Fruit fly (Drosophila melanogaster) whole organism: ENCODE results near the gene CG1233.

Experiments used
- CG8478 ChIP-seq: fragments of >200 bp; optimal IDR thresholded peaks from 2 replicates; lab custom pipeline; 2018; ENCODE audit warnings: inconsistent platforms
- EcR ChIP-seq, 2 experiments: fragments of >200 bp; optimal IDR thresholded peaks; 2 replicates each; lab custom pipeline; 2017; ENCODE audit warnings: missing biosample characterization in 2 of 2, missing genetic modification characterization in 2 of 2, missing genetic modification reagents in 2 of 2
- pan ChIP-seq: fragments of >200 bp; optimal IDR thresholded peaks from 2 replicates; lab custom pipeline; 2017
- psq ChIP-seq: fragments of >200 bp; optimal IDR thresholded peaks from 2 replicates; lab custom pipeline; 2017
- usp ChIP-seq: fragments of >200 bp; optimal IDR thresholded peaks from 2 replicates; lab custom pipeline; 2017; ENCODE audit warnings: missing biosample characterization, missing genetic modification characterization, mixed read lengths

DNA sequence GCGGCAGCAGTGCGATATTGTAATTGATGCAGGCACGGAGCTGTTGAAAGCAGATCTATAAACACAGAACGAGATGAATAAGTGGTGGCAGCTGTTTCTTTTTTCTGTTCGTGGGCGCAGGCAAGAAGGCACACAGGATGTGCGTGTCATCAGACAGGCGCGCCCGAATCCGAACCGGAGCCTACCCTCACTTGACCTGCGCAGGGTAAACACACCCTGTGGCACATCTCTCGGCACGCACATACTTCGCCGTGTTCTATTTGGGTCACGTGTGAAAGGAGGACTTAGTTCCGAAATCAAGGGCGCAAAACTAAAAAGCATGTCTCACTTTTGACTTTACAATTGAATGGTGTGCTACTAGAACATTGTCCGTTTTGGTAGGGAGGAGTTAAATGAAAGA is 39.8 kb upstream of the CG1233 start:
- TF ChIP-seq psq (no peak), CG8478 (lab: Kevin White, UChicago) (no peak), pan (lab: Kevin White, UChicago) (no peak), usp (GFP tag; lab: Kevin White, UChicago) (no peak), EcR (GFP tag; optimal IDR thresholded peaks at IDR 0.05; lab: Kevin White, UChicago) (no peak)
